Fruit fly (Drosophila melanogaster) whole organism, prepupa: ENCODE results near the gene CG31817.

ENCODE experiments used
- Blimp-1 ChIP-seq: fragments of 200-800 bp; sonication (Bioruptor generic); optimal IDR thresholded peaks from 3 replicates; lab custom pipeline; 2017; ENCODE audit warnings: missing biosample characterization, missing genetic modification characterization, mild to moderate bottlenecking, moderate library complexity, missing genetic modification reagents
- CG10669 ChIP-seq: fragments of 200-800 bp; sonication (Bioruptor generic); optimal IDR thresholded peaks from 3 replicates; lab custom pipeline; 2018; ENCODE audit warnings: missing biosample characterization, mild to moderate bottlenecking, missing genetic modification characterization, moderate library complexity
- CG11294 ChIP-seq: fragments of 200-800 bp; sonication (Bioruptor generic); IDR thresholded peaks from 2 replicates; pipeline ENCODE4 v1.3.6; 2022; ENCODE audit warnings: missing biosample characterization, missing genetic modification characterization
- CG11902 ChIP-seq: fragments of 200-800 bp; sonication (Bioruptor generic); optimal IDR thresholded peaks from 3 replicates; lab custom pipeline; 2016; ENCODE audit warnings: missing biosample characterization, missing genetic modification characterization
- CG15336 ChIP-seq: fragments of 200-800 bp; sonication (Bioruptor generic); IDR thresholded peaks from 2 replicates; pipeline ENCODE4 v1.3.6; 2022; ENCODE audit warnings: missing biosample characterization, missing genetic modification characterization
- CG1621 ChIP-seq: fragments of 200-800 bp; sonication (Bioruptor generic); optimal IDR thresholded peaks from 3 replicates; lab custom pipeline; 2018; ENCODE audit warnings: missing biosample characterization, mild to moderate bottlenecking, missing genetic modification characterization
- CG16779 ChIP-seq: fragments of 200-800 bp; sonication (Bioruptor generic); optimal IDR thresholded peaks from 3 replicates; lab custom pipeline; 2017; ENCODE audit warnings: missing biosample characterization, mild to moderate bottlenecking, missing genetic modification characterization
- CG3032 ChIP-seq: fragments of 200-800 bp; optimal IDR thresholded peaks from 2 replicates; lab custom pipeline; 2019; ENCODE audit warnings: missing biosample characterization, mild to moderate bottlenecking, missing genetic modification characterization, moderate library complexity
- CG32006 ChIP-seq: fragments of 200-800 bp; sonication (Bioruptor generic); optimal IDR thresholded peaks from 3 replicates; lab custom pipeline; 2017; ENCODE audit warnings: missing biosample characterization, mild to moderate bottlenecking, missing genetic modification characterization
- CG34406 ChIP-seq: fragments of 200-800 bp; sonication (Bioruptor generic); optimal IDR thresholded peaks from 3 replicates; lab custom pipeline; 2016; ENCODE audit warnings: missing biosample characterization, missing genetic modification characterization
- CG3919 ChIP-seq: fragments of 200-800 bp; sonication (Bioruptor generic); optimal IDR thresholded peaks from 3 replicates; lab custom pipeline; 2016; ENCODE audit warnings: missing biosample characterization, missing genetic modification characterization
- CG4318 ChIP-seq: fragments of 200-800 bp; sonication (Bioruptor generic); optimal IDR thresholded peaks from 3 replicates; lab custom pipeline; 2017; ENCODE audit warnings: missing biosample characterization, mild to moderate bottlenecking, missing genetic modification characterization
- CG6276 ChIP-seq: fragments of 200-800 bp; sonication (Bioruptor generic); optimal IDR thresholded peaks from 2 replicates; lab custom pipeline; 2017; ENCODE audit warnings: missing biosample characterization, mild to moderate bottlenecking, missing genetic modification characterization
- CG6808 ChIP-seq: fragments of 200-800 bp; sonication (Bioruptor generic); optimal IDR thresholded peaks from 3 replicates; lab custom pipeline; 2017; ENCODE audit warnings: missing biosample characterization, missing genetic modification characterization, mild to moderate bottlenecking, moderate library complexity, missing genetic modification reagents
- CG6854 ChIP-seq: fragments of 200-800 bp; sonication (Bioruptor generic); optimal IDR thresholded peaks from 2 replicates; lab custom pipeline; 2017; ENCODE audit warnings: missing biosample characterization, mild to moderate bottlenecking, missing genetic modification characterization
- CG7368 ChIP-seq: fragments of 200-800 bp; sonication (Bioruptor generic); optimal IDR thresholded peaks from 3 replicates; lab custom pipeline; 2016; ENCODE audit warnings: missing biosample characterization, missing genetic modification characterization
- CG8119 ChIP-seq: fragments of 200-800 bp; sonication (Bioruptor generic); IDR thresholded peaks from 3 replicates; pipeline ENCODE4 v1.3.6; 2022; ENCODE audit warnings: missing biosample characterization, missing genetic modification characterization
- CG8319 ChIP-seq: fragments of 200-800 bp; sonication (Bioruptor generic); optimal IDR thresholded peaks from 3 replicates; lab custom pipeline; 2016; ENCODE audit warnings: missing biosample characterization, missing genetic modification characterization
- CG8632 ChIP-seq: fragments of 200-800 bp; sonication (Bioruptor generic); optimal IDR thresholded peaks from 3 replicates; lab custom pipeline; 2016; ENCODE audit warnings: missing biosample characterization, missing genetic modification characterization
- CG9139 ChIP-seq: fragments of 200-800 bp; sonication (Bioruptor generic); optimal IDR thresholded peaks from 3 replicates; lab custom pipeline; 2017; ENCODE audit warnings: missing biosample characterization, mild to moderate bottlenecking, missing genetic modification characterization
- Eip75B ChIP-seq: fragments of 200-800 bp; sonication (Bioruptor generic); optimal IDR thresholded peaks from 3 replicates; lab custom pipeline; 2016; ENCODE audit warnings: missing biosample characterization, missing genetic modification characterization
- Eip78C ChIP-seq: fragments of 200-800 bp; sonication (Bioruptor generic); peaks from one replicate; lab custom pipeline; 2016; ENCODE audit warnings: missing biosample characterization, missing genetic modification characterization
- Eip93F ChIP-seq: fragments of 200-800 bp; sonication (Bioruptor generic); optimal IDR thresholded peaks from 2 replicates; lab custom pipeline; 2016; ENCODE audit warnings: missing biosample characterization, mild to moderate bottlenecking, missing genetic modification characterization
- Ets21C ChIP-seq: fragments of 200-800 bp; sonication (Bioruptor generic); optimal IDR thresholded peaks from 3 replicates; lab custom pipeline; 2016; ENCODE audit warnings: missing biosample characterization, missing genetic modification characterization
- Ets96B ChIP-seq: fragments of 200-800 bp; optimal IDR thresholded peaks from 2 replicates; lab custom pipeline; 2019; ENCODE audit warnings: missing biosample characterization, mild to moderate bottlenecking, missing genetic modification characterization, moderate library complexity
- Hr39 ChIP-seq: fragments of 200-800 bp; sonication (Bioruptor generic); optimal IDR thresholded peaks from 2 replicates; lab custom pipeline; 2016; ENCODE audit warnings: missing biosample characterization, missing genetic modification characterization
- Hr4 ChIP-seq: fragments of 200-800 bp; sonication (Bioruptor generic); optimal IDR thresholded peaks from 3 replicates; lab custom pipeline; 2016; ENCODE audit warnings: missing biosample characterization, missing genetic modification characterization
- OdsH ChIP-seq: fragments of 200-800 bp; sonication (Bioruptor generic); optimal IDR thresholded peaks from 3 replicates; lab custom pipeline; 2016; ENCODE audit warnings: missing biosample characterization, missing genetic modification characterization
- Smox ChIP-seq: fragments of 200-800 bp; sonication (Bioruptor generic); optimal IDR thresholded peaks from 3 replicates; lab custom pipeline; 2016; ENCODE audit warnings: missing biosample characterization, missing genetic modification characterization
- Sox15 ChIP-seq: fragments of 200-800 bp; sonication (Bioruptor generic); optimal IDR thresholded peaks from 3 replicates; lab custom pipeline; 2016; ENCODE audit warnings: missing biosample characterization, missing genetic modification characterization
- acj6 ChIP-seq: fragments of 200-800 bp; sonication (Bioruptor generic); optimal IDR thresholded peaks from 3 replicates; lab custom pipeline; 2016; ENCODE audit warnings: missing biosample characterization, missing genetic modification characterization
- dsx ChIP-seq: fragments of 200-800 bp; optimal IDR thresholded peaks from 3 replicates; lab custom pipeline; 2019; ENCODE audit warnings: missing biosample characterization, mild to moderate bottlenecking, missing genetic modification characterization, moderate library complexity; ENCODE audit not compliant: poor library complexity, severe bottlenecking
- eg ChIP-seq: fragments of 200-800 bp; sonication (Bioruptor generic); IDR thresholded peaks from 3 replicates; pipeline ENCODE4 v1.3.6; 2022; ENCODE audit warnings: missing biosample characterization, missing genetic modification characterization
- esn ChIP-seq: fragments of 200-800 bp; sonication (Bioruptor generic); optimal IDR thresholded peaks from 2 replicates; lab custom pipeline; 2016; ENCODE audit warnings: missing biosample characterization, mild to moderate bottlenecking, missing genetic modification characterization, moderate library complexity
- fd59A ChIP-seq: fragments of 200-800 bp; sonication (Bioruptor generic); optimal IDR thresholded peaks from 2 replicates; lab custom pipeline; 2017; ENCODE audit warnings: missing biosample characterization, mild to moderate bottlenecking, missing genetic modification characterization, missing genetic modification reagents
- fd85E ChIP-seq: fragments of 200-800 bp; sonication (Bioruptor generic); optimal IDR thresholded peaks from 3 replicates; lab custom pipeline; 2016; ENCODE audit warnings: missing biosample characterization, missing genetic modification characterization
- fkh ChIP-seq: fragments of 200-800 bp; sonication (Bioruptor generic); optimal IDR thresholded peaks from 3 replicates; lab custom pipeline; 2017; ENCODE audit warnings: missing biosample characterization, mild to moderate bottlenecking, missing genetic modification characterization, moderate library complexity
- lz ChIP-seq: fragments of 200-800 bp; sonication (Bioruptor generic); optimal IDR thresholded peaks from 3 replicates; lab custom pipeline; 2016; ENCODE audit warnings: missing biosample characterization, missing genetic modification characterization
- pdm3 ChIP-seq: fragments of 200-800 bp; sonication (Bioruptor generic); optimal IDR thresholded peaks from 3 replicates; lab custom pipeline; 2016; ENCODE audit warnings: missing biosample characterization, missing genetic modification characterization
- salr ChIP-seq, 2 experiments: fragments of 200-800 bp; sonication (Bioruptor generic); optimal IDR thresholded peaks; 3 replicates each; lab custom pipeline; 2016 to 2018; ENCODE audit warnings: missing biosample characterization in 2 of 2, missing genetic modification characterization in 2 of 2, mild to moderate bottlenecking in 1 of 2
- spab ChIP-seq: fragments of 200-800 bp; sonication (Bioruptor generic); optimal IDR thresholded peaks from 2 replicates; lab custom pipeline; 2017; ENCODE audit warnings: missing biosample characterization, mild to moderate bottlenecking, missing genetic modification characterization, missing genetic modification reagents
- ss ChIP-seq, 2 experiments: fragments of 200-800 bp; sonication (Bioruptor generic); optimal IDR thresholded peaks; 2 replicates in 1 of 2; 3 replicates in 1 of 2; lab custom pipeline; 2017 to 2018; ENCODE audit warnings: mild to moderate bottlenecking in 2 of 2, missing biosample characterization in 2 of 2, missing genetic modification characterization in 2 of 2, moderate library complexity in 1 of 2
- svp ChIP-seq: fragments of 200-800 bp; sonication (Bioruptor generic); peaks from one replicate; lab custom pipeline; 2016; ENCODE audit warnings: missing biosample characterization, missing genetic modification characterization
- vri ChIP-seq: fragments of 200-800 bp; sonication (Bioruptor generic); optimal IDR thresholded peaks from 3 replicates; lab custom pipeline; 2016; ENCODE audit warnings: missing biosample characterization, mild to moderate bottlenecking, missing genetic modification characterization

The CG31817 gene

DNA sequence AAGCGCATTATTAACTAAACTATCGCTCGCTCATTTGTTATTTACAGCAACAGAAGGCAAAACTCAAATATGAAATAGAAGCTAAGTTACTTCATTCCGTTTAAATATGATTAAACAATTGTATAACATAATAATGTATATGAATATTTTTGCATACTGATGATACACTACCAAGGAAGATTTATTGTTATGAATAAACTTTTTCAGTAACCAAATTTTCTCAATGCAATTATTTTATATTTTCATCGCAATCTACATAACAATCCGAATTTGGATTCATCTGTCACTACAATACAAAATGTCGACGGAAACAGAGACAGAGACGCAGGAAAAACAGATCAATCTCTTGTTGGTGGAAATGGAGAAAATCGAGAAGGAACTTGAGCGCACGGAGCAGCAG lies 46.7 kb downstream of the CG31817 start, which contains the start of gene CG17329:
Gene CG17329, plus strand, starts transcription at position 301 of the 400 bp plus-strand sequence.
- TF ChIP-seq CG34406 (GFP tag; lab: Kevin White, UChicago) (no peak), CG32006 (GFP tag; lab: Kevin White, UChicago) (no peak), pdm3 (GFP tag; lab: Kevin White, UChicago) (no peak), dsx (no peak), CG15336 (no peak), CG7368 (no peak), CG4318 (GFP tag; lab: Kevin White, UChicago) (no peak), CG6808 (GFP tag; lab: Kevin White, UChicago) (no peak), CG8119 (GFP tag; lab: Robert Waterston, UW) (no peak), CG9139 (GFP tag; lab: Kevin White, UChicago) (no peak), CG10669 (GFP tag; lab: Kevin White, UChicago) (no peak), CG1621 (tag; lab: Kevin White, UChicago) (no peak), Hr4 (no peak), Hr39 (GFP tag; lab: Kevin White, UChicago) (no peak), CG16779 (tag; lab: Kevin White, UChicago) (no peak)
- TF ChIP-seq, all 60 proteins: peak for 0

dm6 chr2L:16288393-16288731 lies 49.3 kb downstream of the CG31817 start:
- no peak for TF ChIP-seq CG9139 (GFP tag; lab: Kevin White, UChicago)
- TF ChIP-seq acj6 (GFP tag; lab: Kevin White, UChicago), result no peak
- no peak for TF ChIP-seq CG3032 (tag; lab: Kevin White, UChicago)
- no peak for TF ChIP-seq fd85E (GFP tag; lab: Kevin White, UChicago)
- TF ChIP-seq Eip78C (GFP tag; lab: Kevin White, UChicago), result no peak
- TF ChIP-seq salr (GFP tag; optimal IDR thresholded peaks at IDR 0.05; lab: Kevin White, UChicago), result no peak
- TF ChIP-seq CG34406 (GFP tag; lab: Kevin White, UChicago), result no peak
- TF ChIP-seq Sox15 (GFP tag; lab: Kevin White, UChicago), result no peak
- TF ChIP-seq CG8119 (GFP tag; lab: Robert Waterston, UW), result no peak
- no peak for TF ChIP-seq Smox (GFP tag; lab: Kevin White, UChicago)

DNA sequence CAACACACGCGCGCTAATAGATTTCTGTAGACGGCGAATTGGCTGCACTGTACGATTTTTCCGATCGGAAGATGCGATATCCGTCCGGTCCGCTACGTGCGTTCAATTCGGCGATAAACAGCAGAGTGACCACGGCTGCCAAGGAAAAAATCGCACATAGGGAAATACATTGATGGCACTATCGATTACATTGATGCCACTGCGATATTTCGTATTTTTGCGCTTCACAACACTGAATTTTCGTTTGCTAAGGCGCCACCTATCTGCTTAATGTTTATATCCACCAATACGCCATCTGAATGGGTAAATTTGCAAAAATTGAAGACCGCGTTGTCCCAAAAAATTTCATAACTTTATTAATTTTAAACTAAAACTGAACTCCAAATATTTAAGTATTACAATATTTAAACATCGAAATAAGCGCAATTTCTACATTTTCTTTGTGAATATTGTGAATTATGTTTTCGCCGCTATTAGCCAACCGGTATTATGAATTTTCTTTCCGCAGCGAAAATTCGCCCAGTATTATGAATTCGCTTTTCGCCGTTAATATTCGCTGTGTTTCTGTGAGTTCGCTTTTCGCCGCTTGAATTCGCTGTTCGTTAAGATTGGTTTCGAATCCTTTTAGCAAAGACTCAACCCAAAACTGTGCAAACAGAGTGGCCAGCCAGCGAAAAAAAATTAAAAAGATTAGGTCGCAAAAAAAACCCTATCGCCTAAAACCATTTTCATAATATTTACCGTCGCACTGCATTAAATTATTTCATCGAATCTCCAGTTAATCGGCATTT lies 49.9 kb downstream of the CG31817 start, which contains the start of the genes crp and pkaap:
Gene crp, minus strand, starts transcription at position 129 of the 791 bp plus-strand sequence.
Gene pkaap, plus strand, starts transcription at position 689 of the 791 bp plus-strand sequence.
- TF ChIP-seq Eip78C (GFP tag; lab: Kevin White, UChicago) (peak; percentile 80), CG11902 (GFP tag; lab: Kevin White, UChicago) (peak; percentile 59), fkh (GFP tag; lab: Kevin White, UChicago) (peak; percentile 94), CG6854 (peak; percentile 28), fd59A (GFP tag; lab: Kevin White, UChicago) (no peak), CG3032 (tag; lab: Kevin White, UChicago) (peak; percentile 21), CG15336 (no peak), Ets21C (peak; percentile 60), CG8119 (GFP tag; lab: Robert Waterston, UW) (no peak), fd85E (GFP tag; lab: Kevin White, UChicago) (peak; percentile 48), eg (no peak), CG11294 (GFP tag; lab: Robert Waterston, UW) (no peak), Blimp-1 (no peak), CG6808 (GFP tag; lab: Kevin White, UChicago) (peak; percentile 17), ss (GFP tag; optimal IDR thresholded peaks at IDR 0.05; lab: Kevin White, UChicago) (peak; percentile 37 to 57), Eip93F (peak; percentile 57), Ets96B (tag; lab: Kevin White, UChicago) (no peak), CG16779 (tag; lab: Kevin White, UChicago) (peak; percentile 14), CG32006 (GFP tag; lab: Kevin White, UChicago) (peak; percentile 28), svp (no peak), esn (GFP tag; lab: Kevin White, UChicago) (peak; percentile 76), CG10669 (GFP tag; lab: Kevin White, UChicago) (peak; percentile 15), pdm3 (GFP tag; lab: Kevin White, UChicago) (peak; percentile 77), spab (GFP tag; lab: Kevin White, UChicago) (no peak), OdsH (GFP tag; lab: Kevin White, UChicago) (peak; percentile 65), CG8319 (GFP tag; lab: Kevin White, UChicago) (peak; percentile 25), Hr39 (GFP tag; lab: Kevin White, UChicago) (peak; percentile 81), CG3919 (peak; percentile 82), CG6276 (GFP tag; lab: Kevin White, UChicago) (no peak), Sox15 (GFP tag; lab: Kevin White, UChicago) (peak; percentile 25), Eip75B (GFP tag; lab: Kevin White, UChicago) (peak; percentile 60), vri (GFP tag; lab: Kevin White, UChicago) (peak; percentile 58), lz (peak; percentile 79), CG8632 (GFP tag; lab: Kevin White, UChicago) (no peak)
